Fruit fly (Drosophila melanogaster) whole organism, pupa: ENCODE measurements around the gene Smyd4-2.

ENCODE experiments used
- CG14655 ChIP-seq: fragments of 200-800 bp; sonication (Bioruptor generic); optimal IDR thresholded peaks from 3 replicates; lab custom pipeline; 2017; ENCODE audit warnings: mild to moderate bottlenecking, missing biosample characterization, missing genetic modification reagents, missing genetic modification characterization
- CG15710 ChIP-seq: fragments of 200-800 bp; sonication (Bioruptor generic); optimal IDR thresholded peaks from 2 replicates; lab custom pipeline; 2018; ENCODE audit warnings: missing biosample characterization, mild to moderate bottlenecking, missing genetic modification characterization, moderate library complexity
- CG17806 ChIP-seq: fragments of 200-800 bp; sonication (Bioruptor generic); optimal IDR thresholded peaks from 2 replicates; lab custom pipeline; 2018; ENCODE audit warnings: missing biosample characterization, mild to moderate bottlenecking, missing genetic modification characterization, moderate library complexity
- CG4496 ChIP-seq: fragments of 200-800 bp; sonication (Bioruptor generic); IDR thresholded peaks from 3 replicates; pipeline ENCODE4 v1.3.6; 2022; ENCODE audit warnings: missing biosample characterization, missing genetic modification characterization
- CG9948 ChIP-seq: fragments of 200-800 bp; sonication (Bioruptor generic); optimal IDR thresholded peaks from 2 replicates; lab custom pipeline; 2018; ENCODE audit warnings: missing biosample characterization, mild to moderate bottlenecking, missing genetic modification characterization, moderate library complexity
- Pif1A ChIP-seq: fragments of 200-800 bp; sonication (Bioruptor generic); optimal IDR thresholded peaks from 3 replicates; lab custom pipeline; 2016; ENCODE audit warnings: missing biosample characterization, missing genetic modification characterization
- Snoo ChIP-seq: fragments of 200-800 bp; sonication (Bioruptor generic); optimal IDR thresholded peaks from 3 replicates; lab custom pipeline; 2017; ENCODE audit warnings: missing biosample characterization, mild to moderate bottlenecking, missing genetic modification characterization, inconsistent platforms
- rn ChIP-seq: fragments of 200-800 bp; sonication (Bioruptor generic); IDR thresholded peaks from 2 replicates; pipeline ENCODE4 v1.3.6; 2022; ENCODE audit warnings: missing biosample characterization, missing genetic modification characterization

dm6 chr3L:12433710-12434109 lies 32.0 kb upstream of the Smyd4-2 start:
- TF ChIP-seq Pif1A (GFP tag; lab: Kevin White, UChicago) = no peak
- TF ChIP-seq rn (GFP tag; lab: Robert Waterston, UW) = no peak
- TF ChIP-seq Snoo = no peak
- no peak for TF ChIP-seq CG17806 (tag; lab: Kevin White, UChicago)
- no peak for TF ChIP-seq CG4496
- no peak for TF ChIP-seq CG15710
- TF ChIP-seq CG9948 = no peak
- TF ChIP-seq CG14655 (GFP tag; lab: Kevin White, UChicago) = no peak
